Fruit fly (Drosophila melanogaster) whole organism, wandering third instar larva: ENCODE measurements around the gene Ktl.

Experiments used
- Abd-B ChIP-seq: fragments of >200 bp; optimal IDR thresholded peaks from 2 replicates; lab custom pipeline; 2017; ENCODE audit warnings: missing biosample characterization, missing genetic modification characterization
- Mio ChIP-seq: sonication (Bioruptor generic); optimal IDR thresholded peaks from 2 replicates; lab custom pipeline; 2016; ENCODE audit warnings: missing biosample characterization, missing genetic modification characterization
- OdsH ChIP-seq: fragments of 200-800 bp; sonication (Bioruptor generic); optimal IDR thresholded peaks from 2 replicates; lab custom pipeline; 2016; ENCODE audit warnings: missing biosample characterization, mild to moderate bottlenecking, missing genetic modification characterization
- Vsx2 ChIP-seq: fragments of 200-300, 225-300 bp; sonication (Bioruptor generic); optimal IDR thresholded peaks from 2 replicates; lab custom pipeline; 2018; ENCODE audit warnings: missing biosample characterization, missing genetic modification characterization; ENCODE audit not compliant: partially characterized antibody
- pan ChIP-seq: fragments of >200 bp; optimal IDR thresholded peaks from 2 replicates; lab custom pipeline; 2017
- psq ChIP-seq: fragments of 200-800 bp; sonication (Bioruptor generic); optimal IDR thresholded peaks from 3 replicates; lab custom pipeline; 2017; ENCODE audit warnings: missing biosample characterization, mild to moderate bottlenecking, missing genetic modification characterization, moderate library complexity

- TF ChIP-seq Mio = no peak
- no peak for TF ChIP-seq psq
- TF ChIP-seq Abd-B (GFP tag; lab: Kevin White, UChicago) = no peak
- no peak for TF ChIP-seq OdsH (GFP tag; lab: Kevin White, UChicago)
- no peak for TF ChIP-seq Vsx2 (GFP tag; lab: Kevin White, UChicago)
- TF ChIP-seq pan (lab: Kevin White, UChicago) = no peak
Observed at dm6 chr3R:20901656-20902055, 4.5 kb upstream of the Ktl start, which contains the start of gene Grik.
